Fruit fly (Drosophila melanogaster) whole organism, embryonic: ENCODE data around the gene Yip1d1.

Source experiments
- Antp ChIP-seq: fragments of 200-800 bp; sonication (Bioruptor generic); optimal IDR thresholded peaks from 3 replicates; lab custom pipeline; 2016; ENCODE audit warnings: missing biosample characterization, missing genetic modification characterization
- Atf-2 ChIP-seq: fragments of 200-800 bp; sonication (Bioruptor generic); optimal IDR thresholded peaks from 2 replicates; lab custom pipeline; 2016; ENCODE audit warnings: missing biosample characterization, missing genetic modification characterization
- B-H2 ChIP-seq: fragments of 200-800 bp; sonication (Bioruptor generic); optimal IDR thresholded peaks from 2 replicates; lab custom pipeline; 2018; ENCODE audit warnings: missing biosample characterization, mild to moderate bottlenecking, missing genetic modification characterization
- CG10321 ChIP-seq: fragments of 200-800 bp; sonication (Bioruptor generic); IDR thresholded peaks from 2 replicates; pipeline ENCODE4 v1.3.6; 2022; ENCODE audit warnings: missing biosample characterization, missing genetic modification characterization
- CG11456 ChIP-seq: fragments of 200-800 bp; sonication (Bioruptor generic); IDR thresholded peaks from 3 replicates; pipeline ENCODE4 v1.3.6; 2022; ENCODE audit warnings: missing biosample characterization, missing genetic modification characterization
- CG12155 ChIP-seq: fragments of 200-800 bp; sonication (Bioruptor generic); optimal IDR thresholded peaks from 3 replicates; lab custom pipeline; 2016; ENCODE audit warnings: missing biosample characterization, missing genetic modification characterization
- CG12236 ChIP-seq: fragments of 200-800 bp; sonication (Bioruptor generic); optimal IDR thresholded peaks from 2 replicates; lab custom pipeline; 2016; ENCODE audit warnings: missing biosample characterization, missing genetic modification characterization
- CG17359 ChIP-seq: fragments of 200-800 bp; sonication (Bioruptor generic); optimal IDR thresholded peaks from 3 replicates; lab custom pipeline; 2018; ENCODE audit warnings: missing biosample characterization, mild to moderate bottlenecking, missing genetic modification characterization, moderate library complexity
- CG17361 ChIP-seq: fragments of 200-800 bp; sonication (Bioruptor generic); IDR thresholded peaks from 3 replicates; pipeline ENCODE4 v1.3.6; 2022; ENCODE audit warnings: missing biosample characterization, missing genetic modification characterization
- CG18011 ChIP-seq: fragments of 200-800 bp; sonication (Bioruptor generic); optimal IDR thresholded peaks from 2 replicates; lab custom pipeline; 2017; ENCODE audit warnings: missing biosample characterization, missing genetic modification characterization, mild to moderate bottlenecking, moderate library complexity, missing genotype
- CG3847 ChIP-seq: fragments of 200-800 bp; sonication (Bioruptor generic); IDR thresholded peaks from 2 replicates; pipeline ENCODE4 v1.3.6; 2022; ENCODE audit warnings: missing biosample characterization, missing genetic modification characterization
- CG6654 ChIP-seq: fragments of 200-800 bp; sonication (Bioruptor generic); optimal IDR thresholded peaks from 2 replicates; lab custom pipeline; 2017; ENCODE audit warnings: missing biosample characterization, mild to moderate bottlenecking, missing genetic modification characterization
- CG7786 ChIP-seq: fragments of 200-800 bp; sonication (Bioruptor generic); optimal IDR thresholded peaks from 2 replicates; lab custom pipeline; 2016; ENCODE audit warnings: missing biosample characterization, missing genetic modification characterization
- CG7987 ChIP-seq: fragments of 200-800 bp; sonication (Bioruptor generic); optimal IDR thresholded peaks from 2 replicates; lab custom pipeline; 2018; ENCODE audit warnings: missing biosample characterization, mild to moderate bottlenecking, missing genetic modification characterization, moderate library complexity
- CG8765 ChIP-seq: fragments of 200-800 bp; sonication (Bioruptor generic); IDR thresholded peaks from 2 replicates; pipeline ENCODE4 v1.3.6; 2022; ENCODE audit warnings: missing biosample characterization, missing genetic modification characterization
- CG9727 ChIP-seq: fragments of 200-800 bp; sonication (Bioruptor generic); optimal IDR thresholded peaks from 3 replicates; lab custom pipeline; 2017; ENCODE audit warnings: missing biosample characterization, mild to moderate bottlenecking, missing genetic modification characterization
- CG9797 ChIP-seq: fragments of 200-800 bp; sonication (Bioruptor generic); optimal IDR thresholded peaks from 3 replicates; lab custom pipeline; 2018; ENCODE audit warnings: missing biosample characterization, mild to moderate bottlenecking, missing genetic modification characterization
- CG9932 ChIP-seq: fragments of 200-800 bp; sonication (Bioruptor generic); IDR thresholded peaks from 2 replicates; pipeline ENCODE4 v1.3.6; 2022; ENCODE audit warnings: missing biosample characterization, missing genetic modification characterization
- Dll ChIP-seq: fragments of 200-800 bp; sonication (Bioruptor generic); IDR thresholded peaks from 4 replicates; pipeline ENCODE4 v1.3.6; 2022; ENCODE audit warnings: missing biosample characterization, missing genetic modification characterization; ENCODE audit not compliant: partially characterized antibody
- HLH3B ChIP-seq: fragments of 200-800 bp; sonication (Bioruptor generic); IDR thresholded peaks from 2 replicates; pipeline ENCODE4 v1.3.6; 2022; ENCODE audit warnings: missing biosample characterization, missing genetic modification characterization
- Hr78 ChIP-seq, 2 experiments: fragments of 200-800 bp in 1 of 2; fragments of >200 bp in 1 of 2; sonication (Bioruptor generic) in 1 of 2; optimal IDR thresholded peaks; 2 replicates each; lab custom pipeline; 2017 to 2019; ENCODE audit warnings: missing biosample characterization in 2 of 2, missing genetic modification characterization in 2 of 2, mild to moderate bottlenecking in 1 of 2, moderate library complexity in 1 of 2
- Jarid2 ChIP-seq: fragments of 200-800 bp; sonication (Bioruptor generic); optimal IDR thresholded peaks from 3 replicates; lab custom pipeline; 2017; ENCODE audit warnings: mild to moderate bottlenecking, missing biosample characterization, missing genetic modification reagents, missing genetic modification characterization
- Myb ChIP-seq: fragments of 200-800 bp; sonication (Bioruptor generic); optimal IDR thresholded peaks from 2 replicates; lab custom pipeline; 2016; ENCODE audit warnings: missing biosample characterization, missing genetic modification characterization
- NC2β ChIP-seq: fragments of 200-800 bp; sonication (Bioruptor generic); optimal IDR thresholded peaks from 2 replicates; lab custom pipeline; 2016; ENCODE audit warnings: missing biosample characterization, missing genetic modification characterization
- Ptx1 ChIP-seq: fragments of 200-800 bp; sonication (Bioruptor generic); IDR thresholded peaks from 2 replicates; pipeline ENCODE4 v1.3.6; 2022; ENCODE audit warnings: missing biosample characterization, missing genetic modification characterization
- Side ChIP-seq: fragments of 200-800 bp; sonication (Bioruptor generic); optimal IDR thresholded peaks from 2 replicates; lab custom pipeline; 2016; ENCODE audit warnings: missing biosample characterization, missing genetic modification characterization
- Six4 ChIP-seq: fragments of 200-800 bp; sonication (Bioruptor generic); optimal IDR thresholded peaks from 2 replicates; lab custom pipeline; 2016; ENCODE audit warnings: missing biosample characterization, missing genetic modification characterization
- Sox100B ChIP-seq: fragments of 200-800 bp; sonication (Bioruptor generic); optimal IDR thresholded peaks from 3 replicates; lab custom pipeline; 2018; ENCODE audit warnings: missing biosample characterization, mild to moderate bottlenecking, missing genetic modification characterization
- amos ChIP-seq: fragments of 200-800 bp; sonication (Bioruptor generic); IDR thresholded peaks from 2 replicates; pipeline ENCODE4 v1.3.6; 2022; ENCODE audit warnings: missing biosample characterization, missing genetic modification characterization; ENCODE audit not compliant: partially characterized antibody
- bsh ChIP-seq, 2 experiments: fragments of 200-800 bp; sonication (Bioruptor generic); optimal IDR thresholded peaks; 2 replicates each; lab custom pipeline; 2017 to 2018; ENCODE audit warnings: mild to moderate bottlenecking in 2 of 2, missing biosample characterization in 2 of 2, missing genetic modification characterization in 2 of 2, moderate library complexity in 1 of 2
- cas ChIP-seq: fragments of 200-800 bp; sonication (Bioruptor generic); IDR thresholded peaks from 2 replicates; pipeline ENCODE4 v1.3.6; 2022; ENCODE audit warnings: missing biosample characterization, missing genetic modification characterization
- cato ChIP-seq: fragments of 200-800 bp; sonication (Bioruptor generic); optimal IDR thresholded peaks from 2 replicates; lab custom pipeline; 2016; ENCODE audit warnings: missing biosample characterization, missing genetic modification characterization, borderline replicate concordance
- crc ChIP-seq: fragments of 200-800 bp; sonication (Bioruptor generic); optimal IDR thresholded peaks from 2 replicates; lab custom pipeline; 2016; ENCODE audit warnings: missing biosample characterization, missing genetic modification characterization
- dpn ChIP-seq, 2 experiments: fragments of 200-800 bp; sonication (Bioruptor generic); optimal IDR thresholded peaks; 3 replicates each; lab custom pipeline; 2016; ENCODE audit warnings: missing biosample characterization in 2 of 2, missing genetic modification characterization in 2 of 2
- fu2 ChIP-seq: fragments of 200-800 bp; sonication (Bioruptor generic); optimal IDR thresholded peaks from 2 replicates; lab custom pipeline; 2016; ENCODE audit warnings: missing biosample characterization, missing genetic modification characterization
- gem ChIP-seq: fragments of 200-800 bp; sonication (Bioruptor generic); optimal IDR thresholded peaks from 2 replicates; lab custom pipeline; 2019; ENCODE audit warnings: missing biosample characterization, mild to moderate bottlenecking, missing genetic modification characterization, moderate library complexity
- her ChIP-seq: fragments of 200-800 bp; sonication (Bioruptor generic); optimal IDR thresholded peaks from 2 replicates; lab custom pipeline; 2016; ENCODE audit warnings: missing biosample characterization, missing genetic modification characterization
- insv ChIP-seq, 2 experiments: fragments of 200-800 bp; sonication (Bioruptor generic); optimal IDR thresholded peaks; 3 replicates each; lab custom pipeline; 2016 to 2018; ENCODE audit warnings: missing biosample characterization in 2 of 2, missing genetic modification characterization in 2 of 2
- jumu ChIP-seq: fragments of 200-800 bp; sonication (Bioruptor generic); optimal IDR thresholded peaks from 3 replicates; lab custom pipeline; 2016; ENCODE audit warnings: missing biosample characterization, missing genetic modification characterization
- ken ChIP-seq: fragments of 200-800 bp; sonication (Bioruptor generic); IDR thresholded peaks from 3 replicates; pipeline ENCODE4 v1.3.6; 2022; ENCODE audit warnings: missing biosample characterization, missing genetic modification characterization
- maf-S ChIP-seq: fragments of 200-800 bp; sonication (Bioruptor generic); optimal IDR thresholded peaks from 2 replicates; lab custom pipeline; 2016; ENCODE audit warnings: missing biosample characterization, missing genetic modification characterization
- nau ChIP-seq: fragments of 200-800 bp; sonication (Bioruptor generic); optimal IDR thresholded peaks from 3 replicates; lab custom pipeline; 2017; ENCODE audit warnings: missing biosample characterization, mild to moderate bottlenecking, missing genetic modification characterization, missing genetic modification reagents
- nerfin-2 ChIP-seq: fragments of 200-800 bp; sonication (Bioruptor generic); IDR thresholded peaks from 2 replicates; pipeline ENCODE4 v1.3.6; 2022; ENCODE audit warnings: missing biosample characterization, missing genetic modification characterization; ENCODE audit not compliant: partially characterized antibody
- pan ChIP-seq, 4 experiments: fragments of >200 bp in 3 of 4; fragments of 200-800 bp in 1 of 4; sonication (Bioruptor generic) in 1 of 4; optimal IDR thresholded peaks in 3 of 4; IDR thresholded peaks in 1 of 4; 2 replicates each; pipeline versions ENCODE4 v1.3.6 to Lab custom; 2017 to 2022; ENCODE audit warnings: missing biosample characterization in 2 of 4, missing genetic modification characterization in 2 of 4, mixed read lengths in 1 of 4
- pho ChIP-seq: fragments of 200-800 bp; sonication (Bioruptor generic); optimal IDR thresholded peaks from 2 replicates; lab custom pipeline; 2016; ENCODE audit warnings: missing biosample characterization, missing genetic modification characterization
- ranshi ChIP-seq: fragments of 200-800 bp; sonication (Bioruptor generic); IDR thresholded peaks from 2 replicates; pipeline ENCODE4 v1.3.6; 2022; ENCODE audit warnings: missing biosample characterization, missing genetic modification characterization
- repo ChIP-seq: fragments of 200-800 bp; sonication (Bioruptor generic); optimal IDR thresholded peaks from 2 replicates; lab custom pipeline; 2016; ENCODE audit warnings: missing biosample characterization, missing genetic modification characterization
- sens ChIP-seq: fragments of 200-800 bp; sonication (Bioruptor generic); peaks from one replicate; lab custom pipeline; 2016; ENCODE audit warnings: missing biosample characterization, missing genetic modification characterization
- tin ChIP-seq: fragments of 200-800 bp; sonication (Bioruptor generic); optimal IDR thresholded peaks from 3 replicates; lab custom pipeline; 2016; ENCODE audit warnings: missing biosample characterization, missing genetic modification characterization

Yip1d1 gene

dm6 chr2L:12974045-12974539, 26.3 kb downstream of the Yip1d1 start, which contains the start of gene Vha68-2 (continued):
- no peak for TF ChIP-seq pan (optimal IDR thresholded peaks at IDR 0.05; lab: Kevin White, UChicago)
- TF ChIP-seq pan (GFP tag; optimal IDR thresholded peaks at IDR 0.05 in 1 of 2, IDR thresholded peaks at IDR 0.05 in 1 of 2), result peak in 1 of 2 experiments; percentile 6
- peak; percentile 54; the same call in 1 of the 2 replicates for TF ChIP-seq amos (GFP tag; lab: Robert Waterston, UW)
- no peak for TF ChIP-seq CG9797 (GFP tag; lab: Kevin White, UChicago)
- TF ChIP-seq CG3847 (GFP tag; lab: Robert Waterston, UW), result peak; percentile 71
- peak; percentile 73 for TF ChIP-seq CG9932
- peak; percentile 65 for TF ChIP-seq HLH3B (GFP tag; lab: Robert Waterston, UW)
- peak; percentile 29 for TF ChIP-seq CG12155 (GFP tag; lab: Kevin White, UChicago)
- peak; percentile 11 for TF ChIP-seq CG9727
- TF ChIP-seq Side, result peak; percentile 69
- TF ChIP-seq Six4 (GFP tag; lab: Kevin White, UChicago), result peak; percentile 32
- TF ChIP-seq nau (GFP tag; lab: Kevin White, UChicago), result no peak
- peak; percentile 62 for TF ChIP-seq Ptx1 (GFP tag; lab: Robert Waterston, UW)
- TF ChIP-seq maf-S (GFP tag; lab: Kevin White, UChicago), result peak; percentile 46
- peak in 1 of 2 experiments; percentile 47 for TF ChIP-seq insv (GFP tag; optimal IDR thresholded peaks at IDR 0.05; lab: Kevin White, UChicago)
- peak; percentile 23 for TF ChIP-seq tin (GFP tag; lab: Kevin White, UChicago)
- TF ChIP-seq jumu, result peak; percentile 57
- peak; percentile 99 for TF ChIP-seq her (GFP tag; lab: Kevin White, UChicago)
- TF ChIP-seq Atf-2 (GFP tag; lab: Kevin White, UChicago), result peak; percentile 25
- peak; percentile 40; the same call in 1 of the 2 replicates for TF ChIP-seq ranshi
- TF ChIP-seq pho (GFP tag; lab: Kevin White, UChicago), result peak; percentile 10
- peak; percentile 61 for TF ChIP-seq Antp (GFP tag; lab: Kevin White, UChicago)
- no peak for TF ChIP-seq CG6654
- TF ChIP-seq CG7987 (GFP tag; lab: Kevin White, UChicago), result peak; percentile 71
- TF ChIP-seq CG11456 (GFP tag; lab: Robert Waterston, UW), result peak; percentile 82; the same call in 2 of the 3 replicates
- TF ChIP-seq B-H2 (GFP tag; lab: Kevin White, UChicago), result peak; percentile 92
- TF ChIP-seq repo, result peak; percentile 14
- peak; percentile 81 for TF ChIP-seq NC2β (GFP tag; lab: Kevin White, UChicago)
- peak; percentile 68 for TF ChIP-seq Jarid2 (GFP tag; lab: Kevin White, UChicago)
- no peak for TF ChIP-seq cas
- peak; percentile 60 to 61 for TF ChIP-seq dpn (GFP tag; optimal IDR thresholded peaks at IDR 0.05; lab: Kevin White, UChicago)
- no peak for TF ChIP-seq Hr78 (GFP tag; optimal IDR thresholded peaks at IDR 0.05; lab: Kevin White, UChicago)
- TF ChIP-seq gem, result peak; percentile 24
- peak; percentile 11 for TF ChIP-seq CG17359 (tag; lab: Kevin White, UChicago)
- TF ChIP-seq Sox100B (GFP tag; lab: Kevin White, UChicago), result no peak
- peak; percentile 79 for TF ChIP-seq sens (GFP tag; lab: Kevin White, UChicago)
- 0 out of 4 replicates have a peak, but pooled peaks have one; percentile 43 for TF ChIP-seq Dll (GFP tag; lab: Robert Waterston, UW)
- peak; percentile 23 for TF ChIP-seq crc (GFP tag; lab: Kevin White, UChicago)
- TF ChIP-seq CG12236, result peak; percentile 17
- TF ChIP-seq cato (GFP tag; lab: Kevin White, UChicago), result peak; percentile 22
- peak; percentile 39 to 42 for TF ChIP-seq bsh (GFP tag; optimal IDR thresholded peaks at IDR 0.05; lab: Kevin White, UChicago)
- peak; percentile 14 for TF ChIP-seq fu2 (GFP tag; lab: Kevin White, UChicago)
- no peak for TF ChIP-seq CG8765 (GFP tag; lab: Robert Waterston, UW)
- no peak for TF ChIP-seq CG10321
- 0 out of 2 replicates have a peak, but pooled peaks have one; percentile 36 for TF ChIP-seq nerfin-2
- no peak; the same call in 2 of the 3 replicates for TF ChIP-seq CG17361 (GFP tag; lab: Robert Waterston, UW)
- TF ChIP-seq Myb (GFP tag; lab: Kevin White, UChicago), result peak; percentile 45
- peak; percentile 56 for TF ChIP-seq CG18011 (GFP tag; lab: Kevin White, UChicago)
- peak; percentile 14 for TF ChIP-seq CG7786 (GFP tag; lab: Kevin White, UChicago)
- TF ChIP-seq ken (GFP tag; lab: Robert Waterston, UW), result peak; percentile 47; the same call in 1 of the 3 replicates
